Fruit fly (Drosophila melanogaster): ENCODE data around the gene Septin2.
A peak's percentile ranks its signal among the peaks of the same experiment; 100 is the strongest.

The Septin2 gene

dm6 chr3R:20549855-20550603 is 38.1 kb downstream of the Septin2 start (continued):
- peak; percentile 76 for TF ChIP-seq Smox (GFP tag; optimal IDR thresholded peaks at IDR 0.05)
- peak; percentile 65 for TF ChIP-seq fd85E (GFP tag; optimal IDR thresholded peaks at IDR 0.05)
- TF ChIP-seq Lpt (GFP tag; optimal IDR thresholded peaks at IDR 0.05): peak; percentile 80
- peak; percentile 90 for TF ChIP-seq CG6163 (GFP tag; IDR thresholded peaks at IDR 0.05)
- TF ChIP-seq fkh (GFP tag; optimal IDR thresholded peaks at IDR 0.05): no peak
- peak; percentile 85 for TF ChIP-seq Met (GFP tag; optimal IDR thresholded peaks at IDR 0.05)
- peak; percentile 72 for TF ChIP-seq CG4318 (GFP tag; optimal IDR thresholded peaks at IDR 0.05)
- peak; percentile 85 for TF ChIP-seq fd59A (GFP tag; optimal IDR thresholded peaks at IDR 0.05)
- TF ChIP-seq net (GFP tag; optimal IDR thresholded peaks at IDR 0.05): peak; percentile 79
- peak; percentile 81 for TF ChIP-seq CG11902 (GFP tag; optimal IDR thresholded peaks at IDR 0.05)
- peak; percentile 49 for TF ChIP-seq CG16779 (tag; optimal IDR thresholded peaks at IDR 0.05)
- peak; percentile 77 to 80 for TF ChIP-seq salr (GFP tag; optimal IDR thresholded peaks at IDR 0.05)
- TF ChIP-seq Eip93F (GFP tag; optimal IDR thresholded peaks at IDR 0.05): peak; percentile 34
- peak; percentile 82 for TF ChIP-seq esn (GFP tag; optimal IDR thresholded peaks at IDR 0.05)
- TF ChIP-seq Sox15 (GFP tag; optimal IDR thresholded peaks at IDR 0.05): peak; percentile 86
- peak; percentile 89 for TF ChIP-seq CG34406 (GFP tag; optimal IDR thresholded peaks at IDR 0.05)
- peak; percentile 71 for TF ChIP-seq CG11294 (GFP tag; IDR thresholded peaks at IDR 0.05)
- peak; percentile 94 for TF ChIP-seq Eip78C (GFP tag)
- TF ChIP-seq cyc (GFP tag; optimal IDR thresholded peaks at IDR 0.05): peak; percentile 78
- no peak for TF ChIP-seq Hr38 (GFP tag; optimal IDR thresholded peaks at IDR 0.05)
- TF ChIP-seq acj6 (GFP tag; optimal IDR thresholded peaks at IDR 0.05): peak; percentile 90
- TF ChIP-seq CG10631 (GFP tag; optimal IDR thresholded peaks at IDR 0.05): peak; percentile 89
- peak; percentile 85 for TF ChIP-seq CG6808 (GFP tag; optimal IDR thresholded peaks at IDR 0.05)
- peak; percentile 79 for TF ChIP-seq CG7368 (GFP tag; optimal IDR thresholded peaks at IDR 0.05)
- peak; percentile 86 for TF ChIP-seq CG11762 (GFP tag; optimal IDR thresholded peaks at IDR 0.05; ENCODE audit: insufficient read depth)
- TF ChIP-seq CG10669 (GFP tag; optimal IDR thresholded peaks at IDR 0.05): peak; percentile 87
- peak; percentile 75 for TF ChIP-seq CG6276 (GFP tag; optimal IDR thresholded peaks at IDR 0.05)
- peak; percentile 87 for TF ChIP-seq CG15336 (GFP tag; IDR thresholded peaks at IDR 0.05)
- TF ChIP-seq Hr39 (GFP tag; optimal IDR thresholded peaks at IDR 0.05): peak; percentile 65
- TF ChIP-seq dsx (GFP tag; optimal IDR thresholded peaks at IDR 0.05; ENCODE audit: poor library complexity, severe bottlenecking): peak; percentile 84
- TF ChIP-seq topi (GFP tag; optimal IDR thresholded peaks at IDR 0.05): peak; percentile 78
- TF ChIP-seq Eip75B (GFP tag; optimal IDR thresholded peaks at IDR 0.05): peak; percentile 84

- TF ChIP-seq fd59A (GFP tag; optimal IDR thresholded peaks at IDR 0.05) (no peak), ss (GFP tag; optimal IDR thresholded peaks at IDR 0.05) (no peak), Met (GFP tag; optimal IDR thresholded peaks at IDR 0.05) (no peak), CG15336 (GFP tag; IDR thresholded peaks at IDR 0.05) (no peak), Ets96B (tag; optimal IDR thresholded peaks at IDR 0.05) (no peak), salr (GFP tag; optimal IDR thresholded peaks at IDR 0.05) (no peak), CG6854 (GFP tag; optimal IDR thresholded peaks at IDR 0.05) (no peak), Sox102F (GFP tag; optimal IDR thresholded peaks at IDR 0.05) (no peak), CG11762 (GFP tag; optimal IDR thresholded peaks at IDR 0.05; ENCODE audit: insufficient read depth) (no peak), Ets21C (GFP tag; optimal IDR thresholded peaks at IDR 0.05) (no peak), eg (GFP tag; IDR thresholded peaks at IDR 0.05) (0 out of 3 replicates have a peak, but pooled peaks have one; percentile 34), Smox (GFP tag; optimal IDR thresholded peaks at IDR 0.05) (no peak), Hr38 (GFP tag; optimal IDR thresholded peaks at IDR 0.05) (no peak), CG10631 (GFP tag; optimal IDR thresholded peaks at IDR 0.05) (no peak), Sox14 (GFP tag; optimal IDR thresholded peaks at IDR 0.05) (peak; percentile 36), esn (GFP tag; optimal IDR thresholded peaks at IDR 0.05) (no peak), fkh (GFP tag; optimal IDR thresholded peaks at IDR 0.05) (peak; percentile 10), CG8632 (GFP tag; optimal IDR thresholded peaks at IDR 0.05) (no peak), Sox15 (GFP tag; optimal IDR thresholded peaks at IDR 0.05) (no peak), CG16779 (tag; optimal IDR thresholded peaks at IDR 0.05) (no peak), CG6808 (GFP tag; optimal IDR thresholded peaks at IDR 0.05) (no peak), CG34406 (GFP tag; optimal IDR thresholded peaks at IDR 0.05) (no peak), Lpt (GFP tag; optimal IDR thresholded peaks at IDR 0.05) (no peak), CG32006 (GFP tag; optimal IDR thresholded peaks at IDR 0.05) (no peak), CG31627 (GFP tag; optimal IDR thresholded peaks at IDR 0.05) (no peak), Hr4 (GFP tag; optimal IDR thresholded peaks at IDR 0.05) (peak; percentile 4), vri (GFP tag; optimal IDR thresholded peaks at IDR 0.05) (peak; percentile 67), dsx (GFP tag; optimal IDR thresholded peaks at IDR 0.05; ENCODE audit: poor library complexity, severe bottlenecking) (peak; percentile 25), Eip78C (GFP tag) (peak; percentile 69), CG6163 (GFP tag; IDR thresholded peaks at IDR 0.05) (peak; percentile 45; the same call in 2 of the 3 replicates)
Observed at dm6 chr3R:20549017-20549854, 38.9 kb downstream of the Septin2 start.
